Fruit fly (Drosophila melanogaster) whole organism, embryonic: Measurements from ENCODE around the gene Jhbp1.
A peak's percentile ranks its signal among the peaks of the same experiment; 100 is the strongest.

Experiments used
- Ada2b ChIP-seq: fragments of 200-800 bp; sonication (Bioruptor generic); IDR thresholded peaks from 2 replicates; pipeline ENCODE4 v1.3.6; 2022; ENCODE audit warnings: missing biosample characterization, missing genetic modification characterization
- CG10366 ChIP-seq: fragments of 200-800 bp; sonication (Bioruptor generic); IDR thresholded peaks from 2 replicates; pipeline ENCODE4 v1.3.6; 2022; ENCODE audit warnings: missing biosample characterization, missing genetic modification characterization
- CG10431 ChIP-seq: fragments of 200-800 bp; sonication (Bioruptor generic); optimal IDR thresholded peaks from 3 replicates; lab custom pipeline; 2018; ENCODE audit warnings: missing biosample characterization, mild to moderate bottlenecking, missing genetic modification characterization
- CG10543 ChIP-seq: fragments of 200-800 bp; sonication (Bioruptor generic); optimal IDR thresholded peaks from 3 replicates; lab custom pipeline; 2017; ENCODE audit warnings: missing biosample characterization, mild to moderate bottlenecking, missing genetic modification characterization, moderate library complexity
- CG10959 ChIP-seq: fragments of 200-800 bp; sonication (Bioruptor generic); IDR thresholded peaks from 2 replicates; pipeline ENCODE4 v1.3.6; 2022; ENCODE audit warnings: missing biosample characterization, missing genetic modification characterization
- CG11696 ChIP-seq: fragments of 200-800 bp; sonication (Bioruptor generic); IDR thresholded peaks from 2 replicates; pipeline ENCODE4 v1.3.6; 2022; ENCODE audit warnings: missing biosample characterization, missing genetic modification characterization
- CG12104 ChIP-seq: fragments of 200-800 bp; sonication (Bioruptor generic); optimal IDR thresholded peaks from 3 replicates; lab custom pipeline; 2016; ENCODE audit warnings: missing biosample characterization, missing genetic modification characterization
- CG12219 ChIP-seq: fragments of 200-800 bp; sonication (Bioruptor generic); optimal IDR thresholded peaks from 3 replicates; lab custom pipeline; 2018; ENCODE audit warnings: missing biosample characterization, mild to moderate bottlenecking, missing genetic modification characterization
- CG15479 ChIP-seq: fragments of 200-800 bp; sonication (Bioruptor generic); optimal IDR thresholded peaks from 3 replicates; lab custom pipeline; 2019; ENCODE audit warnings: missing biosample characterization, mild to moderate bottlenecking, missing genetic modification characterization, moderate library complexity
- CG17385 ChIP-seq: fragments of 200-800 bp; sonication (Bioruptor generic); optimal IDR thresholded peaks from 3 replicates; lab custom pipeline; 2018; ENCODE audit warnings: missing biosample characterization, mild to moderate bottlenecking, missing genetic modification characterization
- CG18476 ChIP-seq: fragments of 200-800 bp; sonication (Bioruptor generic); optimal IDR thresholded peaks from 2 replicates; lab custom pipeline; 2016; ENCODE audit warnings: missing biosample characterization, mild to moderate bottlenecking, missing genetic modification characterization
- CG2199 ChIP-seq: fragments of 200-800 bp; sonication (Bioruptor generic); IDR thresholded peaks from 3 replicates; pipeline ENCODE4 v1.3.6; 2022; ENCODE audit warnings: missing biosample characterization, missing genetic modification characterization
- CG42726 ChIP-seq: fragments of 200-800 bp; sonication (Bioruptor generic); IDR thresholded peaks from 2 replicates; pipeline ENCODE4 v1.3.6; 2022; ENCODE audit warnings: missing biosample characterization, missing genetic modification characterization; ENCODE audit not compliant: partially characterized antibody
- CG5180 ChIP-seq: fragments of 200-800 bp; sonication (Bioruptor generic); optimal IDR thresholded peaks from 3 replicates; lab custom pipeline; 2017; ENCODE audit warnings: missing biosample characterization, missing genetic modification characterization, mild to moderate bottlenecking, moderate library complexity, missing genetic modification reagents
- CG6689 ChIP-seq: fragments of 200-800 bp; sonication (Bioruptor generic); IDR thresholded peaks from 2 replicates; pipeline ENCODE4 v1.3.6; 2022; ENCODE audit warnings: missing biosample characterization, missing genetic modification characterization
- CG7271 ChIP-seq: fragments of 200-800 bp; sonication (Bioruptor generic); optimal IDR thresholded peaks from 2 replicates; lab custom pipeline; 2018; ENCODE audit warnings: missing biosample characterization, mild to moderate bottlenecking, missing genetic modification characterization, moderate library complexity
- CG7357 ChIP-seq: fragments of 200-800 bp; sonication (Bioruptor generic); IDR thresholded peaks from 3 replicates; pipeline ENCODE4 v1.3.6; 2022; ENCODE audit warnings: missing biosample characterization, missing genetic modification characterization
- CG7745 ChIP-seq: fragments of 200-800 bp; sonication (Bioruptor generic); optimal IDR thresholded peaks from 2 replicates; lab custom pipeline; 2018; ENCODE audit warnings: missing biosample characterization, mild to moderate bottlenecking, missing genetic modification characterization, moderate library complexity
- CG8290 ChIP-seq, 3 experiments: fragments of 200-800 bp; sonication (Bioruptor generic); optimal IDR thresholded peaks; 2 replicates each; lab custom pipeline; 2016 to 2019; ENCODE audit warnings: missing biosample characterization in 3 of 3, missing genetic modification characterization in 3 of 3, mild to moderate bottlenecking in 2 of 3, moderate library complexity in 1 of 3
- CG9727 ChIP-seq: fragments of 200-800 bp; sonication (Bioruptor generic); optimal IDR thresholded peaks from 3 replicates; lab custom pipeline; 2017; ENCODE audit warnings: missing biosample characterization, mild to moderate bottlenecking, missing genetic modification characterization
- D ChIP-seq, 2 experiments: fragments of 200-800 bp in 1 of 2; fragments of >200 bp in 1 of 2; sonication (Bioruptor generic) in 1 of 2; optimal IDR thresholded peaks; 2 replicates in 1 of 2; 3 replicates in 1 of 2; lab custom pipeline; 2017; ENCODE audit warnings: mild to moderate bottlenecking in 1 of 2, missing biosample characterization in 1 of 2, missing genetic modification characterization in 1 of 2, missing genetic modification reagents in 1 of 2
- Dll ChIP-seq: fragments of 200-800 bp; sonication (Bioruptor generic); IDR thresholded peaks from 4 replicates; pipeline ENCODE4 v1.3.6; 2022; ENCODE audit warnings: missing biosample characterization, missing genetic modification characterization; ENCODE audit not compliant: partially characterized antibody
- Fer3 ChIP-seq: fragments of 200-800 bp; sonication (Bioruptor generic); optimal IDR thresholded peaks from 2 replicates; lab custom pipeline; 2018; ENCODE audit warnings: missing biosample characterization, mild to moderate bottlenecking, missing genetic modification characterization, moderate library complexity
- HHEX ChIP-seq: fragments of 200-800 bp; sonication (Bioruptor generic); optimal IDR thresholded peaks from 3 replicates; lab custom pipeline; 2017; ENCODE audit warnings: missing biosample characterization, mild to moderate bottlenecking, missing genetic modification characterization, missing genetic modification reagents
- HLH3B ChIP-seq: fragments of 200-800 bp; sonication (Bioruptor generic); IDR thresholded peaks from 2 replicates; pipeline ENCODE4 v1.3.6; 2022; ENCODE audit warnings: missing biosample characterization, missing genetic modification characterization
- Hey ChIP-seq: fragments of 200-800 bp; sonication (Bioruptor generic); optimal IDR thresholded peaks from 3 replicates; lab custom pipeline; 2018; ENCODE audit warnings: missing biosample characterization, mild to moderate bottlenecking, missing genetic modification characterization
- Hr78 ChIP-seq, 2 experiments: fragments of 200-800 bp in 1 of 2; fragments of >200 bp in 1 of 2; sonication (Bioruptor generic) in 1 of 2; optimal IDR thresholded peaks; 2 replicates each; lab custom pipeline; 2017 to 2019; ENCODE audit warnings: missing biosample characterization in 2 of 2, missing genetic modification characterization in 2 of 2, mild to moderate bottlenecking in 1 of 2, moderate library complexity in 1 of 2
- Kr ChIP-seq: fragments of 200-800 bp; sonication (Bioruptor generic); optimal IDR thresholded peaks from 2 replicates; lab custom pipeline; 2017; ENCODE audit warnings: missing biosample characterization, mild to moderate bottlenecking, missing genetic modification characterization
- Mes4 ChIP-seq: fragments of 200-800 bp; sonication (Bioruptor generic); optimal IDR thresholded peaks from 2 replicates; lab custom pipeline; 2016; ENCODE audit warnings: missing biosample characterization, missing genetic modification characterization
- Sin3A ChIP-seq: fragments of >200 bp; optimal IDR thresholded peaks from 2 replicates; lab custom pipeline; 2018
- Sry-β ChIP-seq: fragments of 200-800 bp; sonication (Bioruptor generic); optimal IDR thresholded peaks from 2 replicates; lab custom pipeline; 2018; ENCODE audit warnings: missing biosample characterization, mild to moderate bottlenecking, missing genetic modification characterization, moderate library complexity
- chn ChIP-seq: fragments of 200-800 bp; sonication (Bioruptor generic); optimal IDR thresholded peaks from 2 replicates; lab custom pipeline; 2016; ENCODE audit warnings: missing biosample characterization, missing genetic modification characterization
- ci ChIP-seq: fragments of 200-800 bp; sonication (Bioruptor generic); IDR thresholded peaks from 3 replicates; pipeline ENCODE4 v1.3.6; 2022; ENCODE audit warnings: missing biosample characterization, missing genetic modification characterization
- emc ChIP-seq: fragments of 200-800 bp; sonication (Bioruptor generic); optimal IDR thresholded peaks from 2 replicates; lab custom pipeline; 2016; ENCODE audit warnings: missing biosample characterization, missing genetic modification characterization
- ftz-f1 ChIP-seq: fragments of 200-800 bp; sonication (Bioruptor generic); optimal IDR thresholded peaks from 2 replicates; lab custom pipeline; 2016; ENCODE audit warnings: missing biosample characterization, missing genetic modification characterization
- gsb-n ChIP-seq: fragments of 200-800 bp; sonication (Bioruptor generic); optimal IDR thresholded peaks from 3 replicates; lab custom pipeline; 2018; ENCODE audit warnings: missing biosample characterization, mild to moderate bottlenecking, missing genetic modification characterization
- jing ChIP-seq: fragments of 200-800 bp; sonication (Bioruptor generic); optimal IDR thresholded peaks from 2 replicates; lab custom pipeline; 2018; ENCODE audit warnings: missing biosample characterization, mild to moderate bottlenecking, missing genetic modification characterization
- jumu ChIP-seq: fragments of 200-800 bp; sonication (Bioruptor generic); optimal IDR thresholded peaks from 3 replicates; lab custom pipeline; 2016; ENCODE audit warnings: missing biosample characterization, missing genetic modification characterization
- kni ChIP-seq: fragments of 200-800 bp; sonication (Bioruptor generic); optimal IDR thresholded peaks from 3 replicates; lab custom pipeline; 2017; ENCODE audit warnings: mild to moderate bottlenecking, missing biosample characterization, missing genetic modification reagents, missing genetic modification characterization
- nerfin-1 ChIP-seq: fragments of 200-800 bp; sonication (Bioruptor generic); optimal IDR thresholded peaks from 3 replicates; lab custom pipeline; 2019; ENCODE audit warnings: missing biosample characterization, mild to moderate bottlenecking, missing genetic modification characterization, moderate library complexity
- nerfin-2 ChIP-seq: fragments of 200-800 bp; sonication (Bioruptor generic); IDR thresholded peaks from 2 replicates; pipeline ENCODE4 v1.3.6; 2022; ENCODE audit warnings: missing biosample characterization, missing genetic modification characterization; ENCODE audit not compliant: partially characterized antibody
- odd ChIP-seq: fragments of 200-800 bp; sonication (Bioruptor generic); optimal IDR thresholded peaks from 2 replicates; lab custom pipeline; 2017; ENCODE audit warnings: missing biosample characterization, mild to moderate bottlenecking, missing genetic modification characterization
- otp ChIP-seq: fragments of 200-800 bp; sonication (Bioruptor generic); IDR thresholded peaks from 3 replicates; pipeline ENCODE4, ENCODE4 v1.3.6; 2022; ENCODE audit warnings: missing biosample characterization, missing genetic modification characterization
- pnt ChIP-seq: fragments of 200-800 bp; sonication (Bioruptor generic); optimal IDR thresholded peaks from 3 replicates; lab custom pipeline; 2016; ENCODE audit warnings: missing biosample characterization, missing genetic modification characterization
- pum ChIP-seq: fragments of 200-800 bp; sonication (Bioruptor generic); optimal IDR thresholded peaks from 2 replicates; lab custom pipeline; 2016; ENCODE audit warnings: missing biosample characterization, missing genetic modification characterization
- shn ChIP-seq: fragments of 200-800 bp; sonication (Bioruptor generic); optimal IDR thresholded peaks from 3 replicates; lab custom pipeline; 2016; ENCODE audit warnings: missing biosample characterization, missing genetic modification characterization
- tll ChIP-seq, 2 experiments: fragments of 200-800 bp in 1 of 2; fragments of >200 bp in 1 of 2; sonication (Bioruptor generic) in 1 of 2; optimal IDR thresholded peaks; 2 replicates each; lab custom pipeline; 2017 to 2019; ENCODE audit warnings: missing biosample characterization in 2 of 2, missing genetic modification characterization in 2 of 2, mild to moderate bottlenecking in 1 of 2, moderate library complexity in 1 of 2
- ttk ChIP-seq: fragments of 200-800 bp; sonication (Bioruptor generic); IDR thresholded peaks from 2 replicates; pipeline ENCODE4 v2.1.2; 2022; ENCODE audit warnings: missing biosample characterization, missing genetic modification characterization

The Jhbp1 gene

dm6 chr3R:4994659-4995058 lies 29.4 kb downstream of the Jhbp1 start (continued):
- TF ChIP-seq CG2199 (GFP tag; lab: Robert Waterston, UW) = peak; percentile 72; the same call in 1 of the 3 replicates
- TF ChIP-seq CG10543 (GFP tag; lab: Kevin White, UChicago) = no peak
- no peak for TF ChIP-seq Hey (tag; lab: Kevin White, UChicago)
- TF ChIP-seq CG5180 (GFP tag; lab: Kevin White, UChicago) = peak; percentile 72
- 0 out of 3 replicates have a peak, but pooled peaks have one; percentile 9 for TF ChIP-seq ci (GFP tag; lab: Robert Waterston, UW)
- no peak for TF ChIP-seq nerfin-1 (tag; lab: Kevin White, UChicago)
- no peak for TF ChIP-seq nerfin-2 (GFP tag; lab: Robert Waterston, UW)
- no peak for TF ChIP-seq CG8290 (GFP tag; optimal IDR thresholded peaks at IDR 0.05; lab: Kevin White, UChicago)
- peak in 1 of 2 experiments; percentile 11 for TF ChIP-seq CG8290 (tag; optimal IDR thresholded peaks at IDR 0.05; lab: Kevin White, UChicago)
- 0 out of 3 replicates have a peak, but pooled peaks have one; percentile 43 for TF ChIP-seq otp
- peak in 1 of 2 experiments; percentile 62 for TF ChIP-seq tll (GFP tag; optimal IDR thresholded peaks at IDR 0.05; lab: Kevin White, UChicago)
- no peak for TF ChIP-seq CG12104 (GFP tag; lab: Kevin White, UChicago)
- TF ChIP-seq HHEX (GFP tag; lab: Kevin White, UChicago) = no peak
- no peak for TF ChIP-seq HLH3B
- TF ChIP-seq CG42726 (GFP tag; lab: Robert Waterston, UW) = 0 out of 2 replicates have a peak, but pooled peaks have one; percentile 16
- TF ChIP-seq CG10959 (GFP tag; lab: Robert Waterston, UW) = no peak
- peak; percentile 18 for TF ChIP-seq D (optimal IDR thresholded peaks at IDR 0.05; lab: Kevin White, UChicago)
- TF ChIP-seq D (GFP tag; optimal IDR thresholded peaks at IDR 0.05; lab: Kevin White, UChicago) = no peak
- peak in 1 of 2 experiments; percentile 34 for TF ChIP-seq Hr78 (GFP tag; optimal IDR thresholded peaks at IDR 0.05; lab: Kevin White, UChicago)
- TF ChIP-seq CG7271 (tag; lab: Kevin White, UChicago) = no peak
- TF ChIP-seq CG18476 (GFP tag; lab: Kevin White, UChicago) = no peak
- no peak for TF ChIP-seq shn (GFP tag; lab: Kevin White, UChicago)
- no peak for TF ChIP-seq CG10431 (GFP tag; lab: Kevin White, UChicago)
- TF ChIP-seq jing (GFP tag; lab: Kevin White, UChicago) = no peak
- TF ChIP-seq ttk = no peak
- TF ChIP-seq chn = no peak
- TF ChIP-seq CG7357 (GFP tag; lab: Robert Waterston, UW) = no peak
- TF ChIP-seq CG17385 (GFP tag; lab: Kevin White, UChicago) = peak; percentile 26
- TF ChIP-seq kni (GFP tag; lab: Kevin White, UChicago) = peak; percentile 51
- TF ChIP-seq emc (GFP tag; lab: Kevin White, UChicago) = no peak
- TF ChIP-seq Dll (GFP tag; lab: Robert Waterston, UW) = no peak
- TF ChIP-seq Mes4 (GFP tag; lab: Kevin White, UChicago) = no peak
- no peak for TF ChIP-seq Fer3 (tag; lab: Kevin White, UChicago)
- no peak for TF ChIP-seq pnt
- no peak for TF ChIP-seq CG15479
- TF ChIP-seq ftz-f1 = no peak
- TF ChIP-seq gsb-n (tag; lab: Kevin White, UChicago) = no peak
- 0 out of 2 replicates have a peak, but pooled peaks have one; percentile 4 for TF ChIP-seq CG6689 (GFP tag; lab: Robert Waterston, UW)
- TF ChIP-seq, all 482 proteins: peak for 25

dm6 chr3R:4995549-4996277 lies 30.5 kb downstream of the Jhbp1 start:
- TF ChIP-seq Sry-β (GFP tag; lab: Kevin White, UChicago) (no peak), Kr (GFP tag; lab: Kevin White, UChicago) (no peak), CG12219 (GFP tag; lab: Kevin White, UChicago) (peak; percentile 17), CG10366 (no peak), CG9727 (peak; percentile 6), pum (no peak), CG11696 (GFP tag; lab: Robert Waterston, UW) (no peak), CG7271 (tag; lab: Kevin White, UChicago) (peak; percentile 2), CG7745 (tag; lab: Kevin White, UChicago) (no peak), odd (GFP tag; lab: Kevin White, UChicago) (no peak), CG42726 (GFP tag; lab: Robert Waterston, UW) (no peak), Sin3A (lab: Kevin White, UChicago) (no peak), chn (no peak), jumu (GFP tag; lab: Kevin White, UChicago) (no peak), Ada2b (GFP tag; lab: Robert Waterston, UW) (no peak)
